Fruit fly (Drosophila melanogaster): ENCODE data around the gene baz.

Gene baz

dm6 chrX:17159819-17160218 lies at the start of gene baz:
TSS of gene baz (plus strand) at chrX:17160006.
- no peak for TF ChIP-seq topi (GFP tag; optimal IDR thresholded peaks at IDR 0.05)
- peak in 1 of 2 experiments; percentile 30 for TF ChIP-seq ss (GFP tag; optimal IDR thresholded peaks at IDR 0.05)
- TF ChIP-seq CG6163 (GFP tag; IDR thresholded peaks at IDR 0.05), result peak; percentile 46; the same call in 1 of the 3 replicates
- no peak for TF ChIP-seq CG15336 (GFP tag; IDR thresholded peaks at IDR 0.05)
- peak; percentile 2 for TF ChIP-seq CG3032 (tag; optimal IDR thresholded peaks at IDR 0.05)
- peak; percentile 2 for TF ChIP-seq CG6808 (GFP tag; optimal IDR thresholded peaks at IDR 0.05)
- TF ChIP-seq CG32006 (GFP tag; optimal IDR thresholded peaks at IDR 0.05), result no peak
- peak; percentile 7 for TF ChIP-seq Sox14 (GFP tag; optimal IDR thresholded peaks at IDR 0.05)
- no peak for TF ChIP-seq CG9139 (GFP tag; optimal IDR thresholded peaks at IDR 0.05)
- peak; percentile 64 for TF ChIP-seq Eip78C (GFP tag)
- no peak for TF ChIP-seq Hr4 (GFP tag; optimal IDR thresholded peaks at IDR 0.05)

- TF ChIP-seq Eip93F (GFP tag; optimal IDR thresholded peaks at IDR 0.05), result no peak
- TF ChIP-seq lz (GFP tag; optimal IDR thresholded peaks at IDR 0.05), result no peak
- no peak for TF ChIP-seq cyc (GFP tag; optimal IDR thresholded peaks at IDR 0.05)
- no peak for TF ChIP-seq Eip78C (GFP tag)
- TF ChIP-seq topi (GFP tag; optimal IDR thresholded peaks at IDR 0.05), result no peak
- no peak for TF ChIP-seq Sox102F (GFP tag; optimal IDR thresholded peaks at IDR 0.05)
Measured at dm6 chrX:17110556-17111177, 49.1 kb upstream of the baz start.

- TF ChIP-seq OdsH (GFP tag; optimal IDR thresholded peaks at IDR 0.05) (peak; percentile 30), Hr4 (GFP tag; optimal IDR thresholded peaks at IDR 0.05) (peak; percentile 21), Eip75B (GFP tag; optimal IDR thresholded peaks at IDR 0.05) (no peak), CG10631 (GFP tag; optimal IDR thresholded peaks at IDR 0.05) (peak; percentile 38), Blimp-1 (GFP tag; optimal IDR thresholded peaks at IDR 0.05) (no peak), topi (GFP tag; optimal IDR thresholded peaks at IDR 0.05) (peak; percentile 6), CG6808 (GFP tag; optimal IDR thresholded peaks at IDR 0.05) (no peak), Eip93F (GFP tag; optimal IDR thresholded peaks at IDR 0.05) (no peak), Ets21C (GFP tag; optimal IDR thresholded peaks at IDR 0.05) (no peak), eg (GFP tag; IDR thresholded peaks at IDR 0.05) (peak; percentile 28; the same call in 1 of the 3 replicates), CG11294 (GFP tag; IDR thresholded peaks at IDR 0.05) (no peak), CG4318 (GFP tag; optimal IDR thresholded peaks at IDR 0.05) (peak; percentile 44), CG16779 (tag; optimal IDR thresholded peaks at IDR 0.05) (no peak), svp (GFP tag) (peak; percentile 73), CG1621 (tag; optimal IDR thresholded peaks at IDR 0.05) (no peak), CG32006 (GFP tag; optimal IDR thresholded peaks at IDR 0.05) (peak; percentile 59), ss (GFP tag; optimal IDR thresholded peaks at IDR 0.05) (no peak), Sox15 (GFP tag; optimal IDR thresholded peaks at IDR 0.05) (no peak), CG9139 (GFP tag; optimal IDR thresholded peaks at IDR 0.05) (no peak), fd85E (GFP tag; optimal IDR thresholded peaks at IDR 0.05) (no peak), CG7368 (GFP tag; optimal IDR thresholded peaks at IDR 0.05) (no peak), CG8319 (GFP tag; optimal IDR thresholded peaks at IDR 0.05) (no peak), CG6163 (GFP tag; IDR thresholded peaks at IDR 0.05) (no peak), vri (GFP tag; optimal IDR thresholded peaks at IDR 0.05) (no peak), Hr38 (GFP tag; optimal IDR thresholded peaks at IDR 0.05) (no peak), fd59A (GFP tag; optimal IDR thresholded peaks at IDR 0.05) (no peak), Hr39 (GFP tag; optimal IDR thresholded peaks at IDR 0.05) (peak; percentile 2), Ets96B (tag; optimal IDR thresholded peaks at IDR 0.05) (no peak), CG15336 (GFP tag; IDR thresholded peaks at IDR 0.05) (peak; percentile 20; the same call in 1 of the 2 replicates), CG6792 (GFP tag; optimal IDR thresholded peaks at IDR 0.05) (no peak), lz (GFP tag; optimal IDR thresholded peaks at IDR 0.05) (no peak), CG3032 (tag; optimal IDR thresholded peaks at IDR 0.05) (no peak), fkh (GFP tag; optimal IDR thresholded peaks at IDR 0.05) (no peak), dsx (GFP tag; optimal IDR thresholded peaks at IDR 0.05; ENCODE audit: poor library complexity, severe bottlenecking) (no peak), CG10669 (GFP tag; optimal IDR thresholded peaks at IDR 0.05) (peak; percentile 6), CG34406 (GFP tag; optimal IDR thresholded peaks at IDR 0.05) (peak; percentile 22), CG6854 (GFP tag; optimal IDR thresholded peaks at IDR 0.05) (no peak), CG8632 (GFP tag; optimal IDR thresholded peaks at IDR 0.05) (no peak), spab (GFP tag; optimal IDR thresholded peaks at IDR 0.05) (no peak), Met (GFP tag; optimal IDR thresholded peaks at IDR 0.05) (peak; percentile 38), dac (GFP tag; optimal IDR thresholded peaks at IDR 0.05) (no peak), CG3919 (GFP tag; optimal IDR thresholded peaks at IDR 0.05) (peak; percentile 1)
Measured at dm6 chrX:17111274-17111673, 48.5 kb upstream of the baz start.

Measured in whole organism, prepupa.